Fruit fly (Drosophila melanogaster): Measurements from ENCODE around the gene CG1271.

Gene CG1271

DNA sequence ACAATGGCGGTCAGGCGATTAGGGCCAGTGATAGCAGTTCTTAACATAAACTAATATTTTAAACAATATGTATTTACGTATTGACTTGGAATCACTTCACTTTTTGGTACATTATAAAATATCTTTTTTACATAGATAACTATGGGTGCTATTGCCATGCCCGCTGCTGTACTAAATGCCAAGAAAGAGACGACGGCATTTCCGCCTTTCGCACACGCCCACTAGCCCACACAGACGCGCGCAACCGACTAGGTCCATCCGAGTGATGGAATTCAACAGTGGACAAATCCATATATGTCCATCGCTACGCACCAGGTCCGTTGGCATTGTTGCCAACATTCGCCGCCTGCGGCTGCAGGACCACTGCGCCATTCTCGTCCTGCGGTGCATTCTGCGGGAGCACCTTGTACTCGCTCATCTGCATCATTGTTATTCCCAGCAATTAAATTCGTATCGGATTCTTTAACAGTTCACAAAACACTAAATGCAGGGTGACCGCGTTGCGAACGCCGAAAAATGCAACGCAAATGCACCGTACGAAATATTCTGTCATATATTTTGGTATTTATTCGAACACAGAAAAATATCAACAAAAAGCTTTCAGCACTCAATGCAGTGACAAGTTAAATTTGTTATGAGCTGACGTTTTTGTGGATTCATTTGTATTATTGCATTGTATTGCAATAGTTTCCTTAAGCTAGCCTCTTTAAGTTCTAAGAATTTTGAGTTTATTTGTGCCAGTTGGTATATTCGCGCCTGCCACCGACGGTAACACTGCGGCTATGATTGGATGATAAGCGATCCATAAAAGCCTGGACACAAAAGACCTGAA, 5.8 kb upstream of the CG1271 start, which contains the start of the genes scramb2 and Sk2 (continued):
- peak; percentile 94 for TF ChIP-seq ttk (GFP tag; IDR thresholded peaks at IDR 0.05)
- no peak for TF ChIP-seq CG14860 (GFP tag; IDR thresholded peaks at IDR 0.05; ENCODE audit: partially characterized antibody)
- TF ChIP-seq Side (GFP tag; optimal IDR thresholded peaks at IDR 0.05) = peak; percentile 79
- peak; percentile 96 for TF ChIP-seq gem (tag; optimal IDR thresholded peaks at IDR 0.05)
- TF ChIP-seq caup (GFP tag; optimal IDR thresholded peaks at IDR 0.05; ENCODE audit: severe bottlenecking) = peak; percentile 96
- TF ChIP-seq dmrt11E (tag; optimal IDR thresholded peaks at IDR 0.05) = peak; percentile 91
- peak; percentile 95 for TF ChIP-seq tin (GFP tag; optimal IDR thresholded peaks at IDR 0.05)
- TF ChIP-seq CG34376 (GFP tag; optimal IDR thresholded peaks at IDR 0.05) = peak; percentile 93
- peak; percentile 76 for TF ChIP-seq CG9609 (GFP tag; optimal IDR thresholded peaks at IDR 0.05)
- peak; percentile 94 for TF ChIP-seq CG10366 (GFP tag; IDR thresholded peaks at IDR 0.05)
- peak; percentile 95 for TF ChIP-seq kah (GFP tag; optimal IDR thresholded peaks at IDR 0.05)
- peak in 1 of 2 experiments; percentile 98 for TF ChIP-seq Eip74EF (GFP tag; optimal IDR thresholded peaks at IDR 0.05)
- TF ChIP-seq jigr1 (GFP tag; IDR thresholded peaks at IDR 0.05) = peak; percentile 90
- peak; percentile 38; the same call in 1 of the 2 replicates for TF ChIP-seq Dref (GFP tag; IDR thresholded peaks at IDR 0.05)
- peak; percentile 94 for TF ChIP-seq Dbx (GFP tag; IDR thresholded peaks at IDR 0.05)
- peak; percentile 84 for TF ChIP-seq CG13624 (GFP tag; optimal IDR thresholded peaks at IDR 0.05)
- TF ChIP-seq CG17385 (GFP tag; optimal IDR thresholded peaks at IDR 0.05) = peak; percentile 93
- TF ChIP-seq scrt (GFP tag; optimal IDR thresholded peaks at IDR 0.05) = peak; percentile 91
- TF ChIP-seq CG3407 (GFP tag; optimal IDR thresholded peaks at IDR 0.05) = peak; percentile 87
- TF ChIP-seq dmrt99B (tag; optimal IDR thresholded peaks at IDR 0.05) = peak; percentile 96
- peak; percentile 87 for TF ChIP-seq CG2202 (tag; optimal IDR thresholded peaks at IDR 0.05)
- no peak for TF ChIP-seq Dp (GFP tag; optimal IDR thresholded peaks at IDR 0.05)
- TF ChIP-seq Meics (GFP tag; optimal IDR thresholded peaks at IDR 0.05) = peak; percentile 96
- peak; percentile 94 for TF ChIP-seq CG6254 (GFP tag; optimal IDR thresholded peaks at IDR 0.05)
- TF ChIP-seq Dip3 (GFP tag; optimal IDR thresholded peaks at IDR 0.05) = peak; percentile 82
- peak; percentile 89 for TF ChIP-seq Gug (GFP tag; IDR thresholded peaks at IDR 0.05)
- TF ChIP-seq tx (GFP tag; optimal IDR thresholded peaks at IDR 0.05) = peak; percentile 67
- TF ChIP-seq Xrp1 (GFP tag; IDR thresholded peaks at IDR 0.05) = peak; percentile 96
- peak; percentile 93 for TF ChIP-seq otp (GFP tag; IDR thresholded peaks at IDR 0.05)
- peak; percentile 96 for TF ChIP-seq dysf (GFP tag; IDR thresholded peaks at IDR 0.05)
- TF ChIP-seq CG8359 (GFP tag; optimal IDR thresholded peaks at IDR 0.05; ENCODE audit: borderline replicate concordance) = peak; percentile 85
- TF ChIP-seq CG16863 (GFP tag; optimal IDR thresholded peaks at IDR 0.05) = peak; percentile 85
- peak; percentile 92 for TF ChIP-seq CG6765 (GFP tag; optimal IDR thresholded peaks at IDR 0.05)
- peak; percentile 92 for TF ChIP-seq esg (GFP tag; conservative IDR thresholded peaks at IDR 0.05)
- peak; percentile 93 for TF ChIP-seq Max (GFP tag; optimal IDR thresholded peaks at IDR 0.05)
- peak; percentile 83 for TF ChIP-seq CG12942 (GFP tag; optimal IDR thresholded peaks at IDR 0.05)
- peak; percentile 79 for TF ChIP-seq sd (tag; optimal IDR thresholded peaks at IDR 0.05)
- TF ChIP-seq CG3065 (GFP tag; optimal IDR thresholded peaks at IDR 0.05) = peak; percentile 96
- no peak for TF ChIP-seq abd-A (tag; optimal IDR thresholded peaks at IDR 0.05)
- peak; percentile 88 for TF ChIP-seq YL-1 (GFP tag; optimal IDR thresholded peaks at IDR 0.05)
- TF ChIP-seq fd3F (GFP tag; optimal IDR thresholded peaks at IDR 0.05) = peak; percentile 92
- peak; percentile 80 for TF ChIP-seq fd102C (GFP tag; optimal IDR thresholded peaks at IDR 0.05)
- peak; percentile 94 for TF ChIP-seq CG30431 (GFP tag; optimal IDR thresholded peaks at IDR 0.05)
- TF ChIP-seq CG10274 (GFP tag; optimal IDR thresholded peaks at IDR 0.05) = peak; percentile 88
- TF ChIP-seq tna (GFP tag; IDR thresholded peaks at IDR 0.05; ENCODE audit: partially characterized antibody) = no peak; the same call in 1 of the 2 replicates
- peak; percentile 94 for TF ChIP-seq CG17568 (GFP tag; optimal IDR thresholded peaks at IDR 0.05)
- TF ChIP-seq fd64A (GFP tag; optimal IDR thresholded peaks at IDR 0.05) = peak; percentile 95
- TF ChIP-seq CG2889 (GFP tag; IDR thresholded peaks at IDR 0.05) = peak; percentile 87; the same call in 2 of the 3 replicates
